Worm (Caenorhabditis elegans): ENCODE results near the gene memo-1.

ce11 chrV:7810591-7810990 is 36.4 kb downstream of the memo-1 start:
- no peak for TF ChIP-seq unc-62 (GFP tag; optimal IDR thresholded peaks at IDR 0.05)
- no peak for TF ChIP-seq ztf-4 (tag; optimal IDR thresholded peaks at IDR 0.05)
- TF ChIP-seq nhr-76 (tag; optimal IDR thresholded peaks at IDR 0.05) = no peak
- no peak for TF ChIP-seq elt-3 (tag; optimal IDR thresholded peaks at IDR 0.05)
- TF ChIP-seq nhr-12 (tag; optimal IDR thresholded peaks at IDR 0.05) = no peak
- no peak for TF ChIP-seq elt-1 (tag; optimal IDR thresholded peaks at IDR 0.05)
- TF ChIP-seq mdl-1 (tag; optimal IDR thresholded peaks at IDR 0.05) = no peak
- TF ChIP-seq elt-2 (tag; optimal IDR thresholded peaks at IDR 0.05) = no peak
